Fruit fly (Drosophila melanogaster) whole organism, embryonic: ENCODE data around the gene CG11723.

Experiments used
- B-H2 ChIP-seq: fragments of 200-800 bp; sonication (Bioruptor generic); optimal IDR thresholded peaks from 2 replicates; lab custom pipeline; 2018; ENCODE audit warnings: missing biosample characterization, mild to moderate bottlenecking, missing genetic modification characterization
- BEAF-32 ChIP-seq: fragments of 200-800 bp; sonication (Bioruptor generic); optimal IDR thresholded peaks from 3 replicates; lab custom pipeline; 2017; ENCODE audit warnings: missing biosample characterization, missing genetic modification characterization, mild to moderate bottlenecking, moderate library complexity, missing genetic modification reagents
- CG1024 ChIP-seq: fragments of 200-800 bp; sonication (Bioruptor generic); IDR thresholded peaks from 2 replicates; pipeline ENCODE4 v1.3.6; 2022; ENCODE audit warnings: missing biosample characterization, missing genetic modification characterization
- CG12071 ChIP-seq: fragments of 200-800 bp; sonication (Bioruptor generic); optimal IDR thresholded peaks from 3 replicates; lab custom pipeline; 2018; ENCODE audit warnings: missing biosample characterization, mild to moderate bottlenecking, missing genetic modification characterization
- CG12104 ChIP-seq: fragments of 200-800 bp; sonication (Bioruptor generic); optimal IDR thresholded peaks from 3 replicates; lab custom pipeline; 2016; ENCODE audit warnings: missing biosample characterization, missing genetic modification characterization
- CG12299 ChIP-seq: fragments of 200-800 bp; sonication (Bioruptor generic); optimal IDR thresholded peaks from 2 replicates; lab custom pipeline; 2018; ENCODE audit warnings: missing biosample characterization, mild to moderate bottlenecking, missing genetic modification characterization
- CG1233 ChIP-seq: fragments of 200-800 bp; sonication (Bioruptor generic); optimal IDR thresholded peaks from 4 replicates; lab custom pipeline; 2018; ENCODE audit warnings: missing biosample characterization, mild to moderate bottlenecking, missing genetic modification characterization
- CG13123 ChIP-seq: fragments of 200-800 bp; sonication (Bioruptor generic); optimal IDR thresholded peaks from 2 replicates; lab custom pipeline; 2016; ENCODE audit warnings: missing biosample characterization, missing genetic modification characterization
- CG14014 ChIP-seq: fragments of 200-800 bp; sonication (Bioruptor generic); IDR thresholded peaks from 2 replicates; pipeline ENCODE4 v1.3.6; 2022; ENCODE audit warnings: missing biosample characterization, missing genetic modification characterization
- CG15601 ChIP-seq: fragments of 200-800 bp; sonication (Bioruptor generic); optimal IDR thresholded peaks from 3 replicates; lab custom pipeline; 2019; ENCODE audit warnings: missing biosample characterization, mild to moderate bottlenecking, missing genetic modification characterization, moderate library complexity
- CG3163 ChIP-seq: fragments of 200-800 bp; sonication (Bioruptor generic); optimal IDR thresholded peaks from 3 replicates; lab custom pipeline; 2016; ENCODE audit warnings: missing biosample characterization, missing genetic modification characterization
- CG3407 ChIP-seq: fragments of 200-800 bp; sonication (Bioruptor generic); optimal IDR thresholded peaks from 2 replicates; lab custom pipeline; 2018; ENCODE audit warnings: missing biosample characterization, mild to moderate bottlenecking, missing genetic modification characterization
- CG42726 ChIP-seq: fragments of 200-800 bp; sonication (Bioruptor generic); IDR thresholded peaks from 2 replicates; pipeline ENCODE4 v1.3.6; 2022; ENCODE audit warnings: missing biosample characterization, missing genetic modification characterization; ENCODE audit not compliant: partially characterized antibody
- CG43689 ChIP-seq: fragments of 200-800 bp; sonication (Bioruptor generic); IDR thresholded peaks from 2 replicates; pipeline ENCODE4 v1.3.6; 2022; ENCODE audit warnings: missing biosample characterization, missing genetic modification characterization
- CG4820 ChIP-seq: fragments of 200-800 bp; sonication (Bioruptor generic); optimal IDR thresholded peaks from 3 replicates; lab custom pipeline; 2016; ENCODE audit warnings: missing biosample characterization, missing genetic modification characterization
- CG6689 ChIP-seq: fragments of 200-800 bp; sonication (Bioruptor generic); IDR thresholded peaks from 2 replicates; pipeline ENCODE4 v1.3.6; 2022; ENCODE audit warnings: missing biosample characterization, missing genetic modification characterization
- CG7556 ChIP-seq: fragments of 200-800 bp; sonication (Bioruptor generic); optimal IDR thresholded peaks from 2 replicates; lab custom pipeline; 2017; ENCODE audit warnings: missing biosample characterization, mild to moderate bottlenecking, missing genetic modification characterization
- CG7786 ChIP-seq: fragments of 200-800 bp; sonication (Bioruptor generic); optimal IDR thresholded peaks from 2 replicates; lab custom pipeline; 2016; ENCODE audit warnings: missing biosample characterization, missing genetic modification characterization
- CG7928 ChIP-seq: fragments of 200-800 bp; sonication (Bioruptor generic); optimal IDR thresholded peaks from 2 replicates; lab custom pipeline; 2017; ENCODE audit warnings: missing biosample characterization, mild to moderate bottlenecking, missing genetic modification characterization
- CG8765 ChIP-seq: fragments of 200-800 bp; sonication (Bioruptor generic); IDR thresholded peaks from 2 replicates; pipeline ENCODE4 v1.3.6; 2022; ENCODE audit warnings: missing biosample characterization, missing genetic modification characterization
- CrebB ChIP-seq: fragments of 200-800 bp; sonication (Bioruptor generic); optimal IDR thresholded peaks from 3 replicates; lab custom pipeline; 2018; ENCODE audit warnings: missing biosample characterization, mild to moderate bottlenecking, missing genetic modification characterization
- Dek ChIP-seq: fragments of 200-800 bp; sonication (Bioruptor generic); optimal IDR thresholded peaks from 3 replicates; lab custom pipeline; 2019; ENCODE audit warnings: missing biosample characterization, mild to moderate bottlenecking, missing genetic modification characterization, moderate library complexity
- Dfd ChIP-seq, 2 experiments: fragments of >200 bp; optimal IDR thresholded peaks; 2 replicates each; lab custom pipeline; 2017; ENCODE audit warnings: missing biosample characterization in 2 of 2, missing genetic modification characterization in 2 of 2
- Elba2 ChIP-seq: fragments of 200-800 bp; sonication (Bioruptor generic); optimal IDR thresholded peaks from 3 replicates; lab custom pipeline; 2016; ENCODE audit warnings: missing biosample characterization, missing genetic modification characterization
- Fer3 ChIP-seq: fragments of 200-800 bp; sonication (Bioruptor generic); optimal IDR thresholded peaks from 2 replicates; lab custom pipeline; 2018; ENCODE audit warnings: missing biosample characterization, mild to moderate bottlenecking, missing genetic modification characterization, moderate library complexity
- Gug ChIP-seq: fragments of 200-800 bp; sonication (Bioruptor generic); IDR thresholded peaks from 4 replicates; pipeline ENCODE4 v1.3.6; 2022; ENCODE audit warnings: missing biosample characterization, missing genetic modification characterization
- H15 ChIP-seq: fragments of 200-800 bp; sonication (Bioruptor generic); IDR thresholded peaks from 3 replicates; pipeline ENCODE4 v1.3.6; 2022; ENCODE audit warnings: missing biosample characterization, missing genetic modification characterization
- Hr78 ChIP-seq, 2 experiments: fragments of 200-800 bp in 1 of 2; fragments of >200 bp in 1 of 2; sonication (Bioruptor generic) in 1 of 2; optimal IDR thresholded peaks; 2 replicates each; lab custom pipeline; 2017 to 2019; ENCODE audit warnings: missing biosample characterization in 2 of 2, missing genetic modification characterization in 2 of 2, mild to moderate bottlenecking in 1 of 2, moderate library complexity in 1 of 2
- Oli ChIP-seq: fragments of 200-800 bp; sonication (Bioruptor generic); optimal IDR thresholded peaks from 2 replicates; lab custom pipeline; 2018; ENCODE audit warnings: missing biosample characterization, mild to moderate bottlenecking, missing genetic modification characterization, moderate library complexity
- Spps ChIP-seq: fragments of 200-800 bp; sonication (Bioruptor generic); optimal IDR thresholded peaks from 2 replicates; lab custom pipeline; 2018; ENCODE audit warnings: missing biosample characterization, mild to moderate bottlenecking, missing genetic modification characterization
- Sry-β ChIP-seq: fragments of 200-800 bp; sonication (Bioruptor generic); optimal IDR thresholded peaks from 2 replicates; lab custom pipeline; 2018; ENCODE audit warnings: missing biosample characterization, mild to moderate bottlenecking, missing genetic modification characterization, moderate library complexity
- aop ChIP-seq: fragments of 200-800 bp; sonication (Bioruptor generic); IDR thresholded peaks from 2 replicates; pipeline ENCODE4 v1.3.6; 2022; ENCODE audit warnings: missing biosample characterization, missing genetic modification characterization
- bcd ChIP-seq: fragments of 200-800 bp; sonication (Bioruptor generic); optimal IDR thresholded peaks from 2 replicates; lab custom pipeline; 2017; ENCODE audit warnings: missing biosample characterization, mild to moderate bottlenecking, missing genetic modification characterization
- cwo ChIP-seq: fragments of 200-800 bp; sonication (Bioruptor generic); optimal IDR thresholded peaks from 3 replicates; lab custom pipeline; 2017; ENCODE audit warnings: missing biosample characterization, missing genetic modification characterization, mild to moderate bottlenecking, moderate library complexity, missing genetic modification reagents
- danr ChIP-seq: fragments of 200-800 bp; sonication (Bioruptor generic); IDR thresholded peaks from 2 replicates; pipeline ENCODE4 v1.3.6; 2022; ENCODE audit warnings: missing biosample characterization, missing genetic modification characterization
- dpn ChIP-seq, 2 experiments: fragments of 200-800 bp; sonication (Bioruptor generic); optimal IDR thresholded peaks; 3 replicates each; lab custom pipeline; 2016; ENCODE audit warnings: missing biosample characterization in 2 of 2, missing genetic modification characterization in 2 of 2
- gem ChIP-seq: fragments of 200-800 bp; sonication (Bioruptor generic); optimal IDR thresholded peaks from 2 replicates; lab custom pipeline; 2019; ENCODE audit warnings: missing biosample characterization, mild to moderate bottlenecking, missing genetic modification characterization, moderate library complexity
- hth ChIP-seq: fragments of >200 bp; optimal IDR thresholded peaks from 2 replicates; lab custom pipeline; 2017; ENCODE audit warnings: inconsistent platforms
- jumu ChIP-seq: fragments of 200-800 bp; sonication (Bioruptor generic); optimal IDR thresholded peaks from 3 replicates; lab custom pipeline; 2016; ENCODE audit warnings: missing biosample characterization, missing genetic modification characterization
- lola ChIP-seq, 3 experiments: fragments of >200 bp in 2 of 3; fragments of 200-800 bp in 1 of 3; sonication (Bioruptor generic) in 1 of 3; optimal IDR thresholded peaks; 2 replicates each; lab custom pipeline; 2017 to 2019; ENCODE audit warnings: missing biosample characterization in 3 of 3, missing genetic modification characterization in 3 of 3, mild to moderate bottlenecking in 1 of 3, moderate library complexity in 1 of 3
- pfk ChIP-seq: fragments of 200-800 bp; sonication (Bioruptor generic); optimal IDR thresholded peaks from 2 replicates; lab custom pipeline; 2018; ENCODE audit warnings: missing biosample characterization, mild to moderate bottlenecking, missing genetic modification characterization, moderate library complexity
- pum ChIP-seq: fragments of 200-800 bp; sonication (Bioruptor generic); optimal IDR thresholded peaks from 2 replicates; lab custom pipeline; 2016; ENCODE audit warnings: missing biosample characterization, missing genetic modification characterization
- run ChIP-seq: fragments of 200-800 bp; sonication (Bioruptor generic); optimal IDR thresholded peaks from 3 replicates; lab custom pipeline; 2018; ENCODE audit warnings: missing biosample characterization, mild to moderate bottlenecking, missing genetic modification characterization
- sqz ChIP-seq: fragments of 200-800 bp; sonication (Bioruptor generic); optimal IDR thresholded peaks from 3 replicates; lab custom pipeline; 2018; ENCODE audit warnings: missing biosample characterization, mild to moderate bottlenecking, missing genetic modification characterization
- ssp ChIP-seq: fragments of 200-800 bp; sonication (Bioruptor generic); IDR thresholded peaks from 2 replicates; pipeline ENCODE4 v1.3.6; 2022; ENCODE audit warnings: missing biosample characterization, missing genetic modification characterization
- trh ChIP-seq: fragments of 200-800 bp; sonication (Bioruptor generic); optimal IDR thresholded peaks from 2 replicates; lab custom pipeline; 2016; ENCODE audit warnings: missing biosample characterization, missing genetic modification characterization
- tup ChIP-seq: fragments of 200-800 bp; sonication (Bioruptor generic); optimal IDR thresholded peaks from 2 replicates; lab custom pipeline; 2016; ENCODE audit warnings: missing biosample characterization, mild to moderate bottlenecking, missing genetic modification characterization, moderate library complexity
- unpg ChIP-seq: fragments of 200-800 bp; sonication (Bioruptor generic); optimal IDR thresholded peaks from 3 replicates; lab custom pipeline; 2018; ENCODE audit warnings: missing biosample characterization, mild to moderate bottlenecking, missing genetic modification characterization, moderate library complexity
- zfh1 ChIP-seq: fragments of 200-800 bp; sonication (Bioruptor generic); IDR thresholded peaks from 3 replicates; pipeline ENCODE4 v1.3.6; 2022; ENCODE audit warnings: missing biosample characterization, missing genetic modification characterization

The CG11723 gene

DNA sequence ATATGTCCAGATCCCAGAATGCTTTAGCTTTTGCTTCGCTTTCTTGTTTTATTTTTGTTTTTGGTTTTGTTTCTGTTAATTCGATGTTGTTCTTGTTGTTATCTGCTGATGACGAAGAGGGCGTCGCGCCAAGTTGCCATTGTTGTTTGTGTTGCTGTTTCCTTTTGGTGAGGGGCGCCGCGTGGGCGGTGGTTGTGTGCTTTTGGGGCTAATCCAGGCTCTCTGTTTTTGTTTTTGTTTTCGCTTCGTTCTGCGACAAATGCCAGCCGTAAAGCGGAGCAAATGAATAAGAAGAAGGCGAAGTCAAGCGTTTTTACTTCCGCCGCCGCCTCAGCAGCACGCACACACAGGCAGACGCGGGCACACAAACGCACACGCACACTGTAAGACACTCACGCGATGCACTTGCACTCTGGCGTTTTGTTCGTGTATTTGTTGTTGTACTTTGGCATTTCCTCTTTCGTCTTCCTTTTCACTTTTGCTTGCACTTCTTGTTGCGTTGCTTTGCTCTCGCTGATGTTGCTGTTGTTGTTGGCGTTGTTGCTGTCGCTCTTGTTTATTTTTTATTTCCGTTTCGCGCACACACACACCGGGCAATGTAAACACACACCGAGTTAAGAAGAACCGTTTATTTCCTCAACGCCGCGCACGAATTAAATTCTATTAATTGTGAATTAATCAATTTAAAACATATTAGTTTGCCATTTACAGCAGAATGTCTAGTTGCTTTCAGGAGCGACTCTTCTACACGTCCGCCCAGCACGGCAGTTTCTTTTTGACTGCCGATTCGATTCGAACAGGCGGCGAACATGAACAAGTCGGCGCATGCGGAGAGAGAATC, 31.1 kb upstream of the CG11723 start, which contains the start of gene aop (continued):
- TF ChIP-seq CG3163 (GFP tag; lab: Kevin White, UChicago) (peak; percentile 78), B-H2 (GFP tag; lab: Kevin White, UChicago) (peak; percentile 36), CG42726 (GFP tag; lab: Robert Waterston, UW) (peak; percentile 61; the same call in 1 of the 2 replicates), H15 (GFP tag; lab: Robert Waterston, UW) (no peak), Dfd (GFP tag; optimal IDR thresholded peaks at IDR 0.05; lab: Kevin White, UChicago) (no peak), bcd (GFP tag; lab: Kevin White, UChicago) (no peak), CG14014 (GFP tag; lab: Robert Waterston, UW) (0 out of 2 replicates have a peak, but pooled peaks have one; percentile 5), CG4820 (GFP tag; lab: Kevin White, UChicago) (no peak), Fer3 (no peak), CG12071 (GFP tag; lab: Kevin White, UChicago) (peak; percentile 56), pum (no peak), danr (no peak), cwo (GFP tag; lab: Kevin White, UChicago) (no peak), CG12104 (no peak), Spps (peak; percentile 39), trh (GFP tag; lab: Kevin White, UChicago) (no peak), CG43689 (no peak), sqz (GFP tag; lab: Kevin White, UChicago) (peak; percentile 53), CG13123 (GFP tag; lab: Kevin White, UChicago) (no peak), Gug (no peak), ssp (peak; percentile 1; the same call in 1 of the 2 replicates), Hr78 (GFP tag; optimal IDR thresholded peaks at IDR 0.05; lab: Kevin White, UChicago) (peak in 1 of 2 experiments; percentile 22), run (tag; lab: Kevin White, UChicago) (no peak), CG8765 (GFP tag; lab: Robert Waterston, UW) (no peak), CG7928 (no peak), dpn (GFP tag; optimal IDR thresholded peaks at IDR 0.05; lab: Kevin White, UChicago) (peak in 1 of 2 experiments; percentile 43), CG1024 (GFP tag; lab: Robert Waterston, UW) (no peak), hth (no peak), zfh1 (0 out of 3 replicates have a peak, but pooled peaks have one; percentile 48), Elba2 (peak; percentile 30), CG6689 (GFP tag; lab: Robert Waterston, UW) (no peak), Sry-β (GFP tag; lab: Kevin White, UChicago) (no peak), gem (no peak), pfk (GFP tag; lab: Kevin White, UChicago) (peak; percentile 45), CG3407 (peak; percentile 5), CG15601 (tag; lab: Kevin White, UChicago) (peak; percentile 25), Dek (tag; lab: Kevin White, UChicago) (no peak), CG1233 (no peak), jumu (GFP tag; lab: Kevin White, UChicago) (no peak), Oli (no peak), tup (GFP tag; lab: Kevin White, UChicago) (no peak), CG12299 (peak; percentile 16), CG7786 (no peak), BEAF-32 (GFP tag; lab: Kevin White, UChicago) (no peak), aop (peak; percentile 91), CrebB (peak; percentile 38), CG7556 (GFP tag; lab: Kevin White, UChicago) (peak; percentile 13), lola (GFP tag; optimal IDR thresholded peaks at IDR 0.05; lab: Kevin White, UChicago) (no peak), unpg (GFP tag; lab: Kevin White, UChicago) (peak; percentile 29)
